Worm (Caenorhabditis elegans): ENCODE measurements around the gene asp-2.

- TF ChIP-seq ztf-29 (GFP tag; IDR thresholded peaks at IDR 0.05) (no peak), tab-1 (GFP tag; IDR thresholded peaks at IDR 0.05) (no peak), ztf-23 (GFP tag; IDR thresholded peaks at IDR 0.05) (no peak), klf-2 (GFP tag; conservative IDR thresholded peaks at IDR 0.05) (no peak), flt-1 (GFP tag; IDR thresholded peaks at IDR 0.05) (no peak), T22C8.4 (GFP tag; IDR thresholded peaks at IDR 0.05) (no peak), ref-1 (GFP tag; conservative IDR thresholded peaks at IDR 0.05) (no peak), cog-1 (tag; optimal IDR thresholded peaks at IDR 0.05) (no peak)
Observed at ce11 chrV:9254012-9254696, 51.3 kb downstream of the asp-2 start, which contains the start of gene F07C3.9.

All from whole organism, midembryonic.